Worm (Caenorhabditis elegans) whole organism, L4 larva: ENCODE measurements around the gene msp-45.

Experiments
- Y5F2A.4 ChIP-seq: fragments of 200-800 bp; sonication (Bioruptor generic); optimal IDR thresholded peaks from 2 replicates; lab custom pipeline; 2018; ENCODE audit warnings: mild to moderate bottlenecking, missing genetic modification characterization, missing compliant biosample characterization
- ama-1 ChIP-seq: fragments of 150-350 bp; optimal IDR thresholded peaks from 2 replicates; lab custom pipeline; 2014; ENCODE audit warnings: inconsistent platforms, mixed read lengths
- ceh-32 ChIP-seq: sonication (generic microtip); optimal IDR thresholded peaks from 2 replicates; lab custom pipeline; 2016; ENCODE audit warnings: mild to moderate bottlenecking, missing genetic modification characterization, missing compliant biosample characterization; ENCODE audit not compliant: poor library complexity
- ceh-82 ChIP-seq: sonication (generic microtip); optimal IDR thresholded peaks from 2 replicates; lab custom pipeline; 2017; ENCODE audit warnings: missing biosample characterization, missing genetic modification characterization
- hlh-30 ChIP-seq: sonication (generic microtip); optimal IDR thresholded peaks from 2 replicates; lab custom pipeline; 2017; ENCODE audit warnings: antibody characterized with exemption, mild to moderate bottlenecking, missing genetic modification characterization, missing compliant biosample characterization; ENCODE audit not compliant: insufficient read depth
- nhr-28 ChIP-seq: fragments of 150-350 bp; optimal IDR thresholded peaks from 2 replicates; lab custom pipeline; 2014; ENCODE audit warnings: missing biosample characterization, missing genetic modification characterization
- pha-4 ChIP-seq, 2 experiments: fragments of 150-350 bp in 1 of 2; fragments of 200-800 bp in 1 of 2; sonication (Bioruptor generic) in 1 of 2; IDR thresholded peaks in 1 of 2; optimal IDR thresholded peaks in 1 of 2; 2 replicates each; pipeline versions ENCODE4 v1.3.6 to Lab custom; 2014 to 2022; ENCODE audit warnings: missing genetic modification characterization in 2 of 2, missing genetic modification reagents in 2 of 2, missing biosample characterization in 1 of 2, missing compliant biosample characterization in 1 of 2
- snpc-4 ChIP-seq: fragments of 150-350 bp; optimal IDR thresholded peaks from 2 replicates; lab custom pipeline; 2014; ENCODE audit warnings: missing biosample characterization, missing genetic modification characterization
- zfp-3 ChIP-seq: fragments of 200-800 bp; sonication (Bioruptor generic); conservative IDR thresholded peaks from 2 replicates; pipeline ENCODE4 v1.3.6; 2022; ENCODE audit warnings: missing genetic modification reagents, missing genetic modification characterization, missing compliant biosample characterization
- ztf-11 ChIP-seq: fragments of 150-350 bp; optimal IDR thresholded peaks from 2 replicates; lab custom pipeline; 2014; ENCODE audit warnings: missing biosample characterization, missing genetic modification characterization

DNA sequence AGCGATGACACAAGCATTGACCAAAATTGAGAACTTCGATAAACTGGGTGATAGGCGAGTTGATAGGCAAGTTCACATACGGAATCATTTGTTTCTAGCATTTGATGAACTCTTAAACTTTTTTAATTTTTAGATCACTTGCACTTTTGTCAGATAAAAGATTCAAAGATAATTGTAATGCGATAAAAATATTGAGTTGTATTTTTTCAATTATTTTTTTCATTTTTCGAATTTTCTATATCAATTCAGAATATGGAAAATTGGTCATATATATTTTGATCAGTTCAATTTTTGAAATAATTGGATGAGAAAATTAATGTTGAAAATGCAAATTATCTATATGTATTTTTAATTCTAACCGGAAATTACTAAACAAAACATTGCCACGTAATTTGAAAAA, 9.9 kb upstream of the msp-45 start, which contains the start of gene srb-3:
- no peak for TF ChIP-seq nhr-28
- TF ChIP-seq snpc-4 (tag; lab: Kevin White, UChicago), result no peak
- TF ChIP-seq pha-4 (GFP tag; IDR thresholded peaks at IDR 0.05; lab: Robert Waterston, UW), result no peak
- no peak for TF ChIP-seq pha-4 (tag; optimal IDR thresholded peaks at IDR 0.05; lab: Kevin White, UChicago)
- no peak for TF ChIP-seq ceh-82 (tag; lab: Kevin White, UChicago)
- TF ChIP-seq ceh-32 (tag; lab: Kevin White, UChicago), result no peak
- no peak for TF ChIP-seq hlh-30 (tag; lab: Kevin White, UChicago)
- no peak for TF ChIP-seq zfp-3 (GFP tag; lab: Robert Waterston, UW)
- TF ChIP-seq ama-1 (lab: Kevin White, UChicago), result no peak
- TF ChIP-seq ztf-11 (tag; lab: Kevin White, UChicago), result no peak
- no peak for TF ChIP-seq Y5F2A.4 (GFP tag; lab: Kevin White, UChicago)
